Fruit fly (Drosophila melanogaster): ENCODE data around the gene CG4338.

dm6 chr3R:15243452-15243851 lies 31.9 kb upstream of the CG4338 start:
- TF ChIP-seq Myc (optimal IDR thresholded peaks at IDR 0.05) (no peak), h (optimal IDR thresholded peaks at IDR 0.05) (no peak), psq (optimal IDR thresholded peaks at IDR 0.05) (no peak), Sin3A (optimal IDR thresholded peaks at IDR 0.05) (no peak), insv (optimal IDR thresholded peaks at IDR 0.05) (no peak), ttk (optimal IDR thresholded peaks at IDR 0.05) (no peak)
